Fruit fly (Drosophila melanogaster) whole organism, embryonic: ENCODE measurements around the gene CG43127.

Source experiments
- Bteb2 ChIP-seq: fragments of 200-800 bp; sonication (Bioruptor generic); optimal IDR thresholded peaks from 2 replicates; lab custom pipeline; 2016; ENCODE audit warnings: missing biosample characterization, missing genetic modification characterization
- CG10431 ChIP-seq: fragments of 200-800 bp; sonication (Bioruptor generic); optimal IDR thresholded peaks from 3 replicates; lab custom pipeline; 2018; ENCODE audit warnings: missing biosample characterization, mild to moderate bottlenecking, missing genetic modification characterization
- CG12744 ChIP-seq: fragments of 200-800 bp; sonication (Bioruptor generic); optimal IDR thresholded peaks from 2 replicates; lab custom pipeline; 2016; ENCODE audit warnings: missing biosample characterization, missing genetic modification characterization
- CG15011 ChIP-seq: fragments of 200-800 bp; sonication (Bioruptor generic); optimal IDR thresholded peaks from 3 replicates; lab custom pipeline; 2018; ENCODE audit warnings: missing biosample characterization, mild to moderate bottlenecking, missing genetic modification characterization
- CG1832 ChIP-seq: fragments of 200-800 bp; sonication (Bioruptor generic); optimal IDR thresholded peaks from 2 replicates; lab custom pipeline; 2017; ENCODE audit warnings: missing biosample characterization, mild to moderate bottlenecking, missing genetic modification characterization, inconsistent platforms
- CG2199 ChIP-seq: fragments of 200-800 bp; sonication (Bioruptor generic); IDR thresholded peaks from 3 replicates; pipeline ENCODE4 v1.3.6; 2022; ENCODE audit warnings: missing biosample characterization, missing genetic modification characterization
- CG31388 ChIP-seq: fragments of 200-800 bp; sonication (Bioruptor generic); optimal IDR thresholded peaks from 2 replicates; lab custom pipeline; 2016; ENCODE audit warnings: missing biosample characterization, missing genetic modification characterization
- CG3407 ChIP-seq: fragments of 200-800 bp; sonication (Bioruptor generic); optimal IDR thresholded peaks from 2 replicates; lab custom pipeline; 2018; ENCODE audit warnings: missing biosample characterization, mild to moderate bottlenecking, missing genetic modification characterization
- CG5180 ChIP-seq: fragments of 200-800 bp; sonication (Bioruptor generic); optimal IDR thresholded peaks from 3 replicates; lab custom pipeline; 2017; ENCODE audit warnings: missing biosample characterization, missing genetic modification characterization, mild to moderate bottlenecking, moderate library complexity, missing genetic modification reagents
- CG7786 ChIP-seq: fragments of 200-800 bp; sonication (Bioruptor generic); optimal IDR thresholded peaks from 2 replicates; lab custom pipeline; 2016; ENCODE audit warnings: missing biosample characterization, missing genetic modification characterization
- CG9797 ChIP-seq: fragments of 200-800 bp; sonication (Bioruptor generic); optimal IDR thresholded peaks from 3 replicates; lab custom pipeline; 2018; ENCODE audit warnings: missing biosample characterization, mild to moderate bottlenecking, missing genetic modification characterization
- D19B ChIP-seq: fragments of 200-800 bp; sonication (Bioruptor generic); optimal IDR thresholded peaks from 2 replicates; lab custom pipeline; 2017; ENCODE audit warnings: missing biosample characterization, mild to moderate bottlenecking, missing genetic modification characterization
- Dbx ChIP-seq: fragments of 200-800 bp; sonication (Bioruptor generic); IDR thresholded peaks from 3 replicates; pipeline ENCODE4 v1.3.6; 2022; ENCODE audit warnings: missing biosample characterization, missing genetic modification characterization
- Dip2 ChIP-seq: fragments of 200-800 bp; sonication (Bioruptor generic); IDR thresholded peaks from 2 replicates; pipeline ENCODE4 v1.3.6; 2022; ENCODE audit warnings: missing biosample characterization, missing genetic modification characterization
- Dll ChIP-seq: fragments of 200-800 bp; sonication (Bioruptor generic); IDR thresholded peaks from 4 replicates; pipeline ENCODE4 v1.3.6; 2022; ENCODE audit warnings: missing biosample characterization, missing genetic modification characterization; ENCODE audit not compliant: partially characterized antibody
- Lhr ChIP-seq: fragments of 200-800 bp; sonication (Bioruptor generic); optimal IDR thresholded peaks from 3 replicates; lab custom pipeline; 2017; ENCODE audit warnings: mild to moderate bottlenecking, missing biosample characterization, missing genetic modification reagents, missing genetic modification characterization
- MESR4 ChIP-seq: fragments of 200-800 bp; sonication (Bioruptor generic); optimal IDR thresholded peaks from 2 replicates; lab custom pipeline; 2018; ENCODE audit warnings: missing biosample characterization, mild to moderate bottlenecking, missing genetic modification characterization, moderate library complexity
- PHDP ChIP-seq: fragments of 200-800 bp; sonication (Bioruptor generic); optimal IDR thresholded peaks from 3 replicates; lab custom pipeline; 2018; ENCODE audit warnings: missing biosample characterization, mild to moderate bottlenecking, missing genetic modification characterization, moderate library complexity
- aop ChIP-seq: fragments of 200-800 bp; sonication (Bioruptor generic); IDR thresholded peaks from 2 replicates; pipeline ENCODE4 v1.3.6; 2022; ENCODE audit warnings: missing biosample characterization, missing genetic modification characterization
- bab2 ChIP-seq: fragments of 200-800 bp; sonication (Bioruptor generic); optimal IDR thresholded peaks from 2 replicates; lab custom pipeline; 2016; ENCODE audit warnings: missing biosample characterization, missing genetic modification characterization
- bbx ChIP-seq: fragments of 200-800 bp; sonication (Bioruptor generic); IDR thresholded peaks from 2 replicates; pipeline ENCODE4 v1.3.6; 2022; ENCODE audit warnings: missing biosample characterization, missing genetic modification characterization; ENCODE audit not compliant: partially characterized antibody
- caup ChIP-seq: fragments of 200-800 bp; sonication (Bioruptor generic); optimal IDR thresholded peaks from 3 replicates; lab custom pipeline; 2017; ENCODE audit warnings: missing biosample characterization, mild to moderate bottlenecking, missing genetic modification characterization, moderate library complexity; ENCODE audit not compliant: severe bottlenecking
- crc ChIP-seq: fragments of 200-800 bp; sonication (Bioruptor generic); optimal IDR thresholded peaks from 2 replicates; lab custom pipeline; 2016; ENCODE audit warnings: missing biosample characterization, missing genetic modification characterization
- croc ChIP-seq: fragments of 200-800 bp; sonication (Bioruptor generic); conservative IDR thresholded peaks from 3 replicates; pipeline ENCODE4 v1.3.6; 2022; ENCODE audit warnings: missing biosample characterization, missing genetic modification characterization
- eyg ChIP-seq: fragments of 200-800 bp; sonication (Bioruptor generic); optimal IDR thresholded peaks from 3 replicates; lab custom pipeline; 2016; ENCODE audit warnings: missing biosample characterization, missing genetic modification characterization
- fd96Cb ChIP-seq: fragments of 200-800 bp; sonication (Bioruptor generic); optimal IDR thresholded peaks from 2 replicates; lab custom pipeline; 2018; ENCODE audit warnings: missing biosample characterization, mild to moderate bottlenecking, missing genetic modification characterization, moderate library complexity
- lola ChIP-seq, 3 experiments: fragments of >200 bp in 2 of 3; fragments of 200-800 bp in 1 of 3; sonication (Bioruptor generic) in 1 of 3; optimal IDR thresholded peaks; 2 replicates each; lab custom pipeline; 2017 to 2019; ENCODE audit warnings: missing biosample characterization in 3 of 3, missing genetic modification characterization in 3 of 3, mild to moderate bottlenecking in 1 of 3, moderate library complexity in 1 of 3
- luna ChIP-seq: fragments of 200-800 bp; sonication (Bioruptor generic); optimal IDR thresholded peaks from 2 replicates; lab custom pipeline; 2016; ENCODE audit warnings: missing biosample characterization, missing genetic modification characterization
- nmo ChIP-seq: fragments of 200-800 bp; sonication (Bioruptor generic); optimal IDR thresholded peaks from 2 replicates; lab custom pipeline; 2018; ENCODE audit warnings: missing biosample characterization, mild to moderate bottlenecking, missing genetic modification characterization, moderate library complexity
- prd ChIP-seq, 3 experiments: fragments of >200 bp in 2 of 3; fragments of 200-800 bp in 1 of 3; sonication (Bioruptor generic) in 1 of 3; optimal IDR thresholded peaks in 2 of 3; IDR thresholded peaks in 1 of 3; 2 replicates in 2 of 3; 3 replicates in 1 of 3; pipeline versions ENCODE4 v1.3.6 to Lab custom; 2017 to 2022; ENCODE audit warnings: missing biosample characterization in 1 of 3, missing genetic modification characterization in 1 of 3
- slp2 ChIP-seq: fragments of 200-800 bp; sonication (Bioruptor generic); optimal IDR thresholded peaks from 2 replicates; lab custom pipeline; 2016; ENCODE audit warnings: missing biosample characterization, missing genetic modification characterization
- ssp ChIP-seq: fragments of 200-800 bp; sonication (Bioruptor generic); IDR thresholded peaks from 2 replicates; pipeline ENCODE4 v1.3.6; 2022; ENCODE audit warnings: missing biosample characterization, missing genetic modification characterization
- stc ChIP-seq: fragments of 200-800 bp; sonication (Bioruptor generic); IDR thresholded peaks from 2 replicates; pipeline ENCODE4 v1.3.6; 2022; ENCODE audit warnings: missing biosample characterization, missing genetic modification characterization

Gene CG43127

DNA sequence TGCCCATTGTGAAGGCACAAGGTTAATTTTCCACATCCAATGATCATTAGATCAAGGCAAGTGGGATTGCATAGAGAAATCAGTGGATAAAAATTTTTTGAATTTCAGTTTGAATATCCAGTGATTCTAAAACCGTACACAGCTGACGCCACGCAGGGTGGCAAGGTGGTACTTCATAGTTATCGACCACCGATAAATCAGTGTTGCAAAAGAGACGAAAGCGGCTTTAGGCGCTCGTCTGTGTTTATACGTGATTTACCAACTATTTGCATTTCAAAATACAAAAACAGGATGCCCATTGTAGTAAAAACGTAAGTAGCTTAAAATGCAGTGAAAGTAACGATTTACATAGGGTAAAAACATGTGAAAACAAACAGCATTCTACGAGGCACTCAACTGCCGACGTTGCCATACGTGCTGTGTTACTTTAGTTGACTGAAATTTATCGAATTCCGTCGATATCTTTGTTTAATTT, 5.5 kb upstream of the CG43127 start, which contains the start of the genes CG42535, CG34001 and hay (continued):
- peak; percentile 4 for TF ChIP-seq bab2 (GFP tag; lab: Kevin White, UChicago)
- no peak for TF ChIP-seq croc (GFP tag; lab: Robert Waterston, UW)
- no peak for TF ChIP-seq Dll (GFP tag; lab: Robert Waterston, UW)
- no peak for TF ChIP-seq bbx
- TF ChIP-seq CG2199 (GFP tag; lab: Robert Waterston, UW): no peak
- no peak for TF ChIP-seq CG12744 (GFP tag; lab: Kevin White, UChicago)
- TF ChIP-seq PHDP (tag; lab: Kevin White, UChicago): no peak
- TF ChIP-seq, all 482 proteins: peak for 66

dm6 chr3L:10629969-10630368, 4.6 kb upstream of the CG43127 start, which contains the start of gene CG42536:
TSS of gene CG42536 (minus strand) at chr3L:10630069.
- no peak for TF ChIP-seq fd96Cb (tag; lab: Kevin White, UChicago)
- TF ChIP-seq MESR4: no peak
- no peak for TF ChIP-seq CG15011 (GFP tag; lab: Kevin White, UChicago)
- no peak for TF ChIP-seq CG2199 (GFP tag; lab: Robert Waterston, UW)
- no peak for TF ChIP-seq ssp
- no peak for TF ChIP-seq prd (optimal IDR thresholded peaks at IDR 0.05; lab: Kevin White, UChicago)
- TF ChIP-seq prd (GFP tag; IDR thresholded peaks at IDR 0.05; lab: Robert Waterston, UW): no peak
- no peak for TF ChIP-seq eyg (GFP tag; lab: Kevin White, UChicago)
- no peak for TF ChIP-seq lola (GFP tag; optimal IDR thresholded peaks at IDR 0.05; lab: Kevin White, UChicago)
- TF ChIP-seq crc (GFP tag; lab: Kevin White, UChicago): no peak
- no peak for TF ChIP-seq luna (GFP tag; lab: Kevin White, UChicago)
- TF ChIP-seq nmo (GFP tag; lab: Kevin White, UChicago): no peak
- no peak for TF ChIP-seq D19B
- no peak for TF ChIP-seq Dbx
- no peak for TF ChIP-seq aop (GFP tag; lab: Robert Waterston, UW)
- no peak for TF ChIP-seq CG10431
- no peak for TF ChIP-seq slp2 (GFP tag; lab: Kevin White, UChicago)
- no peak for TF ChIP-seq CG31388
- no peak for TF ChIP-seq CG3407

dm6 chr3L:10628384-10628783, 3.0 kb upstream of the CG43127 start, which contains the start of gene CG14151:
TSS of gene CG14151 (minus strand) at chr3L:10628484.
- TF ChIP-seq CG5180 (GFP tag; lab: Kevin White, UChicago): no peak
- TF ChIP-seq Lhr: no peak
- TF ChIP-seq CG1832: no peak
- no peak for TF ChIP-seq caup (GFP tag; lab: Kevin White, UChicago)
- no peak for TF ChIP-seq Bteb2 (GFP tag; lab: Kevin White, UChicago)
- TF ChIP-seq eyg (GFP tag; lab: Kevin White, UChicago): no peak
- no peak for TF ChIP-seq stc (GFP tag; lab: Robert Waterston, UW)
- TF ChIP-seq, all 482 proteins: peak for 0

dm6 chr3L:10626199-10626598, 800 bp upstream of the CG43127 start, which contains the start of gene CG34238:
TSS of gene CG34238 (plus strand) at chr3L:10626499.
- TF ChIP-seq Dip2 (GFP tag; lab: Robert Waterston, UW): no peak
- TF ChIP-seq CG7786 (GFP tag; lab: Kevin White, UChicago): no peak
- no peak for TF ChIP-seq CG9797
- TF ChIP-seq, all 482 proteins: peak for 0
